In the genomic region with DNA sequence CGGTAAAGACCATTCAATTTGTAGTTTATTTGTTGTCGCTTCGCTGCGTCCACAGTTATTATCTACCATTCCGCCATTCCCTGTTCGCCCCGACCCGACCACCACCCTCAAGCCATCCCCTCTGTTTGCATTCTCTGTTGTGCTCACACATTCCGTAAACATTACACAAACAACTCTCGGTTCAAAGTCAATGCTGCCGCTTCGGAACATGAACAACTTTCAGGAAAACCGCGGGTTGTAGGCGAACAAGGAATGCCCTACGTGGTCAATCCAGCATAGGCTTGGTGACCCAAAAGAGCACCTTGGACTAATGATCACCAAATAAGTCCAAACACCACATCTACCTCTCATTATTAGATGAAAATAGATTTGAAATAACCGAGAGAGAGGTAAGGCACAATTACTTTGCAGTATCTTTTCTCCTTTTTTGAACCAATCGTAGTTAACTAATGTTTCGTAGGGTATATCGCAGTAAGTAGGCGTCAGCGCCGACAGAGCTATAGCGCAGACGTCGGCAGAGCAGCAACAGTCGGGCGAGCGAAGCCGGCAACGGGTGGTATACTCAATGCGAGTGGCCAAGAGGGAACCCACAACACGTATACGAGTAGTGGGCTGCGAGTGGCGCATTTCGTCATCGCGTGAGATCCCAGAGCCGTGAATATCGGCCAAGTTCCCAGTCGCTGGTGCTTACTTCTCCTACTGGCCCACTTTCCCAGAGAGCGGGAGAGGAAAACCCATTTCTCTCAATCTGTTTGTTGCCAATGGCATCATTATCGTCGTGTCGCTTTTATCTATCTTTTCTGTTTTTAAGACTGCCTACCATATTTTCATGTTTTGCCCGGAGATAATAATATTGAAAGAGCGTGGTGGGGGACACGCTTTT, we compare ENCODE assay signal across 1 fruit fly cellular context.
TF ChIP-seq lines count a peak whose summit lies in the region.

No protein-coding gene starts in this region.

TF ChIP-seq in whole organism, embryonic, 481 proteins besides CTCF, POLR2A, EP300 and RAD21 (continued from another document and continues in another):
- TF ChIP-seq schlank (tag; optimal IDR thresholded peaks at IDR 0.05; lab: Kevin White, UChicago) (peak; percentile 83), sc (optimal IDR thresholded peaks at IDR 0.05; lab: Kevin White, UChicago) (no peak), sc (GFP tag; optimal IDR thresholded peaks at IDR 0.05; lab: Kevin White, UChicago) (peak; percentile 88), wek (GFP tag; optimal IDR thresholded peaks at IDR 0.05; lab: Kevin White, UChicago) (peak; percentile 80), CG7745 (tag; optimal IDR thresholded peaks at IDR 0.05; lab: Kevin White, UChicago) (no peak), CG2129 (GFP tag; IDR thresholded peaks at IDR 0.05; lab: Robert Waterston, UW; ENCODE audit: partially characterized antibody) (no peak), NK7.1 (GFP tag; optimal IDR thresholded peaks at IDR 0.05; lab: Kevin White, UChicago) (peak; percentile 97), Dbx (GFP tag; IDR thresholded peaks at IDR 0.05; lab: Robert Waterston, UW) (peak; percentile 97), Hsf (GFP tag; optimal IDR thresholded peaks at IDR 0.05; lab: Kevin White, UChicago) (peak; percentile 93), ftz-f1 (GFP tag; optimal IDR thresholded peaks at IDR 0.05; lab: Kevin White, UChicago) (peak; percentile 92), CG14965 (GFP tag; optimal IDR thresholded peaks at IDR 0.05; lab: Kevin White, UChicago; ENCODE audit: borderline replicate concordance) (peak; percentile 92), gt (GFP tag; IDR thresholded peaks at IDR 0.05; lab: Robert Waterston, UW) (peak; percentile 78), D19B (GFP tag; optimal IDR thresholded peaks at IDR 0.05; lab: Kevin White, UChicago) (peak; percentile 93), cato (GFP tag; optimal IDR thresholded peaks at IDR 0.05; lab: Kevin White, UChicago; ENCODE audit: borderline replicate concordance) (peak; percentile 77), Atf6 (GFP tag; IDR thresholded peaks at IDR 0.05; lab: Robert Waterston, UW) (peak; percentile 98), CG12769 (tag; optimal IDR thresholded peaks at IDR 0.05; lab: Kevin White, UChicago) (peak; percentile 95), nerfin-2 (GFP tag; IDR thresholded peaks at IDR 0.05; lab: Robert Waterston, UW; ENCODE audit: partially characterized antibody) (no peak), vvl (GFP tag; IDR thresholded peaks at IDR 0.05; lab: Robert Waterston, UW) (peak; percentile 95), Bdp1 (GFP tag; optimal IDR thresholded peaks at IDR 0.05; lab: Kevin White, UChicago) (peak; percentile 81), CG12659 (GFP tag; optimal IDR thresholded peaks at IDR 0.05; lab: Kevin White, UChicago) (peak; percentile 90), nau (GFP tag; optimal IDR thresholded peaks at IDR 0.05; lab: Kevin White, UChicago) (peak; percentile 97), CG16813 (GFP tag; IDR thresholded peaks at IDR 0.05; lab: Robert Waterston, UW; ENCODE audit: partially characterized antibody) (no peak), scrt (GFP tag; optimal IDR thresholded peaks at IDR 0.05; lab: Kevin White, UChicago) (peak; percentile 97), hkb (optimal IDR thresholded peaks at IDR 0.05; lab: Kevin White, UChicago) (no peak), hkb (GFP tag; IDR thresholded peaks at IDR 0.05; lab: Robert Waterston, UW) (peak; percentile 99), CG11723 (GFP tag; optimal IDR thresholded peaks at IDR 0.05; lab: Kevin White, UChicago) (peak; percentile 95), CG18764 (GFP tag; optimal IDR thresholded peaks at IDR 0.05; lab: Kevin White, UChicago) (peak; percentile 96), CG32767 (GFP tag; IDR thresholded peaks at IDR 0.05; lab: Robert Waterston, UW) (peak; percentile 93), Fer2 (tag; optimal IDR thresholded peaks at IDR 0.05; lab: Kevin White, UChicago) (peak; percentile 82), pum (GFP tag; optimal IDR thresholded peaks at IDR 0.05; lab: Kevin White, UChicago) (peak; percentile 98), CG18619 (GFP tag; optimal IDR thresholded peaks at IDR 0.05; lab: Kevin White, UChicago) (peak; percentile 90), CG17912 (GFP tag; optimal IDR thresholded peaks at IDR 0.05; lab: Kevin White, UChicago) (peak; percentile 59), Oli (tag; optimal IDR thresholded peaks at IDR 0.05; lab: Kevin White, UChicago) (peak; percentile 94), MTF-1 (GFP tag; optimal IDR thresholded peaks at IDR 0.05; lab: Kevin White, UChicago; ENCODE audit: borderline replicate concordance) (peak; percentile 81), CG8290 (GFP tag; optimal IDR thresholded peaks at IDR 0.05; lab: Kevin White, UChicago) (peak; percentile 89), CG8290 (tag; optimal IDR thresholded peaks at IDR 0.05; lab: Kevin White, UChicago) (peak; percentile 29 to 94), CG7928 (GFP tag; optimal IDR thresholded peaks at IDR 0.05; lab: Kevin White, UChicago) (peak; percentile 77), Usf (GFP tag; optimal IDR thresholded peaks at IDR 0.05; lab: Kevin White, UChicago) (peak; percentile 83), HmgZ (tag; optimal IDR thresholded peaks at IDR 0.05; lab: Kevin White, UChicago) (peak; percentile 94), grau (tag; optimal IDR thresholded peaks at IDR 0.05; lab: Kevin White, UChicago) (peak; percentile 92), GATAe (GFP tag; conservative IDR thresholded peaks at IDR 0.05; lab: Robert Waterston, UW) (peak; percentile 77), dmrt11E (tag; optimal IDR thresholded peaks at IDR 0.05; lab: Kevin White, UChicago) (peak; percentile 71), sens-2 (GFP tag; IDR thresholded peaks at IDR 0.05; lab: Robert Waterston, UW) (peak; percentile 94), CG7987 (GFP tag; optimal IDR thresholded peaks at IDR 0.05; lab: Kevin White, UChicago) (peak; percentile 88), sisA (GFP tag; IDR thresholded peaks at IDR 0.05; lab: Robert Waterston, UW) (peak; percentile 98), ERR (GFP tag; optimal IDR thresholded peaks at IDR 0.05; lab: Kevin White, UChicago) (peak; percentile 97), aop (GFP tag; IDR thresholded peaks at IDR 0.05; lab: Robert Waterston, UW) (peak; percentile 95), CG2712 (tag; optimal IDR thresholded peaks at IDR 0.05; lab: Kevin White, UChicago) (peak; percentile 94), Ada2b (GFP tag; IDR thresholded peaks at IDR 0.05; lab: Robert Waterston, UW) (peak; percentile 97), CG12942 (GFP tag; optimal IDR thresholded peaks at IDR 0.05; lab: Kevin White, UChicago) (peak; percentile 93), CG13775 (GFP tag; optimal IDR thresholded peaks at IDR 0.05; lab: Kevin White, UChicago) (peak; percentile 85), CG17802 (tag; optimal IDR thresholded peaks at IDR 0.05; lab: Kevin White, UChicago) (peak; percentile 87), ash1 (GFP tag; optimal IDR thresholded peaks at IDR 0.05; lab: Kevin White, UChicago) (peak; percentile 76), CG8359 (GFP tag; optimal IDR thresholded peaks at IDR 0.05; lab: Kevin White, UChicago; ENCODE audit: borderline replicate concordance) (peak; percentile 84), CG6813 (GFP tag; optimal IDR thresholded peaks at IDR 0.05; lab: Kevin White, UChicago) (peak; percentile 93), CG18599 (GFP tag; optimal IDR thresholded peaks at IDR 0.05; lab: Kevin White, UChicago) (peak; percentile 98), CG13287 (GFP tag; IDR thresholded peaks at IDR 0.05; lab: Robert Waterston, UW; ENCODE audit: partially characterized antibody) (peak; percentile 21; the same call in 1 of the 2 replicates), D (optimal IDR thresholded peaks at IDR 0.05; lab: Kevin White, UChicago) (no peak), D (GFP tag; optimal IDR thresholded peaks at IDR 0.05; lab: Kevin White, UChicago) (peak; percentile 97), ems (GFP tag; optimal IDR thresholded peaks at IDR 0.05; lab: Kevin White, UChicago) (peak; percentile 98), CG2120 (GFP tag; optimal IDR thresholded peaks at IDR 0.05; lab: Kevin White, UChicago) (peak; percentile 97), CG17385 (GFP tag; optimal IDR thresholded peaks at IDR 0.05; lab: Kevin White, UChicago) (peak; percentile 84), CG14441 (GFP tag; IDR thresholded peaks at IDR 0.05; lab: Robert Waterston, UW) (peak; percentile 92), CG11504 (tag; optimal IDR thresholded peaks at IDR 0.05; lab: Kevin White, UChicago) (peak; percentile 97), CkIIα-i1 (GFP tag; IDR thresholded peaks at IDR 0.05; lab: Robert Waterston, UW) (peak; percentile 88), CG9437 (GFP tag; optimal IDR thresholded peaks at IDR 0.05; lab: Kevin White, UChicago) (peak; percentile 84), CHES-1-like (GFP tag; optimal IDR thresholded peaks at IDR 0.05; lab: Kevin White, UChicago) (peak; percentile 96), mirr (GFP tag; optimal IDR thresholded peaks at IDR 0.05; lab: Kevin White, UChicago) (peak; percentile 89), Asciz (GFP tag; optimal IDR thresholded peaks at IDR 0.05; lab: Kevin White, UChicago) (peak; percentile 95), CG31224 (GFP tag; IDR thresholded peaks at IDR 0.05; lab: Robert Waterston, UW) (peak; percentile 88), Taf1 (GFP tag; IDR thresholded peaks at IDR 0.05; lab: Robert Waterston, UW) (peak; percentile 72), CG12299 (tag; optimal IDR thresholded peaks at IDR 0.05; lab: Kevin White, UChicago) (peak; percentile 82), Dll (GFP tag; IDR thresholded peaks at IDR 0.05; lab: Robert Waterston, UW; ENCODE audit: partially characterized antibody) (no peak), cad (GFP tag; optimal IDR thresholded peaks at IDR 0.05; lab: Kevin White, UChicago) (no peak), Sox102F (GFP tag; optimal IDR thresholded peaks at IDR 0.05; lab: Kevin White, UChicago) (peak; percentile 94), CG15696 (tag; optimal IDR thresholded peaks at IDR 0.05; lab: Kevin White, UChicago) (peak; percentile 80), lab (GFP tag; optimal IDR thresholded peaks at IDR 0.05; lab: Kevin White, UChicago) (peak; percentile 98), CG3838 (GFP tag; optimal IDR thresholded peaks at IDR 0.05; lab: Kevin White, UChicago) (peak; percentile 96), CG14667 (GFP tag; IDR thresholded peaks at IDR 0.05; lab: Robert Waterston, UW) (peak; percentile 86), fu2 (GFP tag; optimal IDR thresholded peaks at IDR 0.05; lab: Kevin White, UChicago) (peak; percentile 94), BEAF-32 (GFP tag; optimal IDR thresholded peaks at IDR 0.05; lab: Kevin White, UChicago) (peak; percentile 28), mam (GFP tag; optimal IDR thresholded peaks at IDR 0.05; lab: Kevin White, UChicago) (peak; percentile 98), disco-r (GFP tag; optimal IDR thresholded peaks at IDR 0.05; lab: Kevin White, UChicago) (peak; percentile 89), CG34224 (GFP tag; IDR thresholded peaks at IDR 0.05; lab: Robert Waterston, UW; ENCODE audit: partially characterized antibody) (peak; percentile 32; the same call in 1 of the 3 replicates), nom (GFP tag; optimal IDR thresholded peaks at IDR 0.05; lab: Kevin White, UChicago) (peak; percentile 26), odd (GFP tag; optimal IDR thresholded peaks at IDR 0.05; lab: Kevin White, UChicago) (peak; percentile 90), MBD-R2 (GFP tag; IDR thresholded peaks at IDR 0.05; lab: Robert Waterston, UW) (peak; percentile 91), kah (GFP tag; optimal IDR thresholded peaks at IDR 0.05; lab: Kevin White, UChicago) (peak; percentile 85), tup (GFP tag; optimal IDR thresholded peaks at IDR 0.05; lab: Kevin White, UChicago) (peak; percentile 95), CG11398 (GFP tag; optimal IDR thresholded peaks at IDR 0.05; lab: Kevin White, UChicago) (peak; percentile 93), dan (GFP tag; IDR thresholded peaks at IDR 0.05; lab: Robert Waterston, UW) (peak; percentile 50), CG10462 (GFP tag; optimal IDR thresholded peaks at IDR 0.05; lab: Kevin White, UChicago) (peak; percentile 83), crol (GFP tag; IDR thresholded peaks at IDR 0.05; lab: Robert Waterston, UW) (peak; percentile 100), Hmx (GFP tag; optimal IDR thresholded peaks at IDR 0.05; lab: Kevin White, UChicago) (peak; percentile 93), gce (GFP tag; IDR thresholded peaks at IDR 0.05; lab: Robert Waterston, UW) (peak; percentile 86), CG10209 (GFP tag; optimal IDR thresholded peaks at IDR 0.05; lab: Kevin White, UChicago) (peak; percentile 94), Dip3 (GFP tag; optimal IDR thresholded peaks at IDR 0.05; lab: Kevin White, UChicago) (peak; percentile 98), CG11560 (tag; IDR thresholded peaks at IDR 0.05; lab: Robert Waterston, UW) (peak; percentile 86), otp (GFP tag; IDR thresholded peaks at IDR 0.05; lab: Robert Waterston, UW) (peak; percentile 97), org-1 (GFP tag; optimal IDR thresholded peaks at IDR 0.05; lab: Kevin White, UChicago) (peak; percentile 96), hbn (GFP tag; IDR thresholded peaks at IDR 0.05; lab: Robert Waterston, UW; ENCODE audit: partially characterized antibody) (peak; percentile 55; the same call in 1 of the 2 replicates), crc (GFP tag; optimal IDR thresholded peaks at IDR 0.05; lab: Kevin White, UChicago) (peak; percentile 95), eyg (GFP tag; optimal IDR thresholded peaks at IDR 0.05; lab: Kevin White, UChicago) (peak; percentile 97), CG10267 (tag; optimal IDR thresholded peaks at IDR 0.05; lab: Kevin White, UChicago) (peak; percentile 91), CG9727 (GFP tag; optimal IDR thresholded peaks at IDR 0.05; lab: Kevin White, UChicago) (peak; percentile 97), CG31388 (GFP tag; optimal IDR thresholded peaks at IDR 0.05; lab: Kevin White, UChicago) (peak; percentile 91), CG3847 (GFP tag; IDR thresholded peaks at IDR 0.05; lab: Robert Waterston, UW) (peak; percentile 81), CG11456 (GFP tag; IDR thresholded peaks at IDR 0.05; lab: Robert Waterston, UW) (peak; percentile 91), ewg (GFP tag; optimal IDR thresholded peaks at IDR 0.05; lab: Kevin White, UChicago) (peak; percentile 82), Optix (GFP tag; IDR thresholded peaks at IDR 0.05; lab: Robert Waterston, UW) (peak; percentile 98), CG12104 (GFP tag; optimal IDR thresholded peaks at IDR 0.05; lab: Kevin White, UChicago) (peak; percentile 96), CG7839 (tag; optimal IDR thresholded peaks at IDR 0.05; lab: Kevin White, UChicago) (peak; percentile 97), bcd (GFP tag; optimal IDR thresholded peaks at IDR 0.05; lab: Kevin White, UChicago) (peak; percentile 98), CG17328 (GFP tag; IDR thresholded peaks at IDR 0.05; lab: Robert Waterston, UW) (peak; percentile 70; the same call in 1 of the 2 replicates), CG6175 (GFP tag; IDR thresholded peaks at IDR 0.05; lab: Robert Waterston, UW) (peak; percentile 62; the same call in 2 of the 3 replicates), NfI (GFP tag; optimal IDR thresholded peaks at IDR 0.05; lab: Kevin White, UChicago) (peak; percentile 90), Ets97D (GFP tag; optimal IDR thresholded peaks at IDR 0.05; lab: Kevin White, UChicago) (peak; percentile 93)
